Fruit fly (Drosophila melanogaster): ENCODE measurements around the gene nub.

dm6 chr2L:12657337-12657736 lies 69.9 kb downstream of the nub start:
- no peak for TF ChIP-seq CG8924 (tag; optimal IDR thresholded peaks at IDR 0.05)
- TF ChIP-seq CG10959 (GFP tag; IDR thresholded peaks at IDR 0.05), result no peak
